Worm (Caenorhabditis elegans) whole organism, L1 larva: ENCODE data around the gene vav-1.

Experiments used
- F16B12.6 ChIP-seq: fragments of 150-350 bp; optimal IDR thresholded peaks from 2 replicates; lab custom pipeline; 2014; ENCODE audit warnings: missing biosample characterization, missing genetic modification characterization
- alr-1 ChIP-seq: fragments of 200-800 bp; sonication (Bioruptor generic); optimal IDR thresholded peaks from 2 replicates; lab custom pipeline; 2018; ENCODE audit warnings: borderline replicate concordance, mild to moderate bottlenecking, missing genetic modification characterization, missing compliant biosample characterization
- blmp-1 ChIP-seq: fragments of 150-350 bp; optimal IDR thresholded peaks from 2 replicates; lab custom pipeline; 2014; ENCODE audit warnings: missing biosample characterization, missing genetic modification characterization
- ceh-8 ChIP-seq: fragments of 200-800 bp; sonication (Bioruptor generic); optimal IDR thresholded peaks from 2 replicates; lab custom pipeline; 2018; ENCODE audit warnings: mild to moderate bottlenecking, missing genetic modification characterization, moderate library complexity, missing compliant biosample characterization
- dsc-1 ChIP-seq: sonication (generic microtip); optimal IDR thresholded peaks from 2 replicates; lab custom pipeline; 2016; ENCODE audit warnings: mild to moderate bottlenecking, missing genetic modification characterization, missing compliant biosample characterization
- elt-3 ChIP-seq, 6 experiments: fragments of 150-350 bp in 1 of 6; sonication (generic microtip); optimal IDR thresholded peaks; 2 replicates each; lab custom pipeline; 2017 to 2018; ENCODE audit warnings: missing biosample characterization in 6 of 6, missing genetic modification characterization in 6 of 6, inconsistent platforms in 1 of 6
- ets-5 ChIP-seq: fragments of 200-800 bp; sonication (Bioruptor generic); IDR thresholded peaks from 2 replicates; pipeline ENCODE4 v1.3.6; 2022; ENCODE audit warnings: missing genetic modification characterization, missing compliant biosample characterization
- fkh-4 ChIP-seq: sonication (generic microtip); optimal IDR thresholded peaks from 2 replicates; lab custom pipeline; 2016; ENCODE audit warnings: missing compliant biosample characterization, missing genetic modification characterization, borderline replicate concordance
- fkh-8 ChIP-seq: sonication (generic microtip); optimal IDR thresholded peaks from 2 replicates; lab custom pipeline; 2016; ENCODE audit warnings: mild to moderate bottlenecking, missing genetic modification characterization, missing compliant biosample characterization
- hlh-17 ChIP-seq: fragments of 200-800 bp; sonication (Bioruptor generic); optimal IDR thresholded peaks from 2 replicates; lab custom pipeline; 2018; ENCODE audit warnings: missing genetic modification characterization, mild to moderate bottlenecking, missing compliant biosample characterization, moderate library complexity, borderline replicate concordance
- lin-14 ChIP-seq: fragments of 200-800 bp; sonication (Bioruptor generic); optimal IDR thresholded peaks from 2 replicates; lab custom pipeline; 2018; ENCODE audit warnings: mild to moderate bottlenecking, missing genetic modification characterization, moderate library complexity, missing compliant biosample characterization
- lin-35 ChIP-seq, 2 experiments: fragments of 150-350 bp; optimal IDR thresholded peaks; 2 replicates each; lab custom pipeline; 2014; ENCODE audit warnings: missing biosample characterization in 2 of 2, missing genetic modification characterization in 2 of 2, missing genetic modification reagents in 2 of 2
- lsy-2 ChIP-seq, 2 experiments: fragments of 150-350 bp; optimal IDR thresholded peaks; 2 replicates each; lab custom pipeline; 2014; ENCODE audit warnings: missing biosample characterization in 2 of 2, missing genetic modification characterization in 2 of 2
- mab-9 ChIP-seq: fragments of 200-800 bp; sonication (Bioruptor generic); IDR thresholded peaks from 2 replicates; pipeline ENCODE4 v1.3.6; 2022; ENCODE audit warnings: missing genetic modification reagents, missing genetic modification characterization, missing compliant biosample characterization
- nhr-19 ChIP-seq: fragments of 200-800 bp; sonication (Bioruptor generic); conservative IDR thresholded peaks from 2 replicates; pipeline ENCODE4 v1.3.6; 2022; ENCODE audit warnings: missing genetic modification characterization, missing compliant biosample characterization
- nhr-20 ChIP-seq: sonication (generic microtip); optimal IDR thresholded peaks from 2 replicates; lab custom pipeline; 2016; ENCODE audit warnings: mild to moderate bottlenecking, missing genetic modification characterization, missing compliant biosample characterization
- nhr-237 ChIP-seq: fragments of 150-350 bp; optimal IDR thresholded peaks from 2 replicates; lab custom pipeline; 2014; ENCODE audit warnings: missing biosample characterization, missing genetic modification characterization
- nhr-28 ChIP-seq: fragments of 150-350 bp; optimal IDR thresholded peaks from 2 replicates; lab custom pipeline; 2014; ENCODE audit warnings: missing biosample characterization, missing genetic modification characterization
- nhr-47 ChIP-seq: sonication (generic microtip); optimal IDR thresholded peaks from 2 replicates; lab custom pipeline; 2016; ENCODE audit warnings: mild to moderate bottlenecking, missing genetic modification characterization, moderate library complexity, missing compliant biosample characterization
- nhr-71 ChIP-seq: sonication (generic microtip); optimal IDR thresholded peaks from 2 replicates; lab custom pipeline; 2016; ENCODE audit warnings: mild to moderate bottlenecking, missing genetic modification characterization, moderate library complexity, missing compliant biosample characterization
- nhr-76 ChIP-seq: sonication (generic microtip); optimal IDR thresholded peaks from 2 replicates; lab custom pipeline; 2017; ENCODE audit warnings: missing biosample characterization, missing genetic modification characterization
- nhr-85 ChIP-seq: sonication (generic microtip); peaks from one replicate; lab custom pipeline; 2016; ENCODE audit warnings: missing genetic modification characterization, inconsistent platforms, missing compliant biosample characterization
- nhr-90 ChIP-seq: sonication (generic microtip); optimal IDR thresholded peaks from 2 replicates; lab custom pipeline; 2016; ENCODE audit warnings: mild to moderate bottlenecking, missing genetic modification characterization, missing compliant biosample characterization; ENCODE audit not compliant: poor library complexity
- pag-3 ChIP-seq: sonication (generic microtip); optimal IDR thresholded peaks from 2 replicates; lab custom pipeline; 2017; ENCODE audit warnings: missing genetic modification characterization, mild to moderate bottlenecking, missing compliant biosample characterization, antibody characterized with exemption, borderline replicate concordance; ENCODE audit not compliant: insufficient read depth
- pax-3 ChIP-seq: fragments of 200-800 bp; sonication (Bioruptor generic); optimal IDR thresholded peaks from 2 replicates; lab custom pipeline; 2018; ENCODE audit warnings: mild to moderate bottlenecking, missing genetic modification characterization, moderate library complexity, missing compliant biosample characterization
- snpc-4 ChIP-seq: fragments of 150-350 bp; optimal IDR thresholded peaks from 2 replicates; lab custom pipeline; 2014; ENCODE audit warnings: missing biosample characterization, missing genetic modification characterization
- snu-23 ChIP-seq: sonication (generic microtip); optimal IDR thresholded peaks from 2 replicates; lab custom pipeline; 2016; ENCODE audit warnings: missing genetic modification characterization, missing compliant biosample characterization
- sox-4 ChIP-seq: sonication (generic microtip); optimal IDR thresholded peaks from 2 replicates; lab custom pipeline; 2016; ENCODE audit warnings: missing genetic modification characterization, missing compliant biosample characterization
- sup-37 ChIP-seq: fragments of 200-800 bp; sonication (Bioruptor generic); optimal IDR thresholded peaks from 2 replicates; lab custom pipeline; 2018; ENCODE audit warnings: mild to moderate bottlenecking, missing genetic modification characterization, missing compliant biosample characterization
- unc-62 ChIP-seq: fragments of 150-350 bp; optimal IDR thresholded peaks from 2 replicates; lab custom pipeline; 2014; ENCODE audit warnings: missing biosample characterization, missing genetic modification reagents, missing genetic modification characterization
- unc-98 ChIP-seq: fragments of 200-800 bp; sonication (Bioruptor generic); IDR thresholded peaks from 2 replicates; pipeline ENCODE4 v1.3.6; 2022; ENCODE audit warnings: missing genetic modification characterization, missing compliant biosample characterization
- ztf-11 ChIP-seq, 2 experiments: sonication (generic microtip); optimal IDR thresholded peaks; 2 replicates each; lab custom pipeline; 2016 to 2017; ENCODE audit warnings: missing genetic modification characterization in 2 of 2, missing biosample characterization in 1 of 2, missing compliant biosample characterization in 1 of 2
- ztf-4 ChIP-seq: fragments of 150-350 bp; optimal IDR thresholded peaks from 2 replicates; lab custom pipeline; 2014; ENCODE audit warnings: missing biosample characterization, missing genetic modification characterization

vav-1 gene

DNA sequence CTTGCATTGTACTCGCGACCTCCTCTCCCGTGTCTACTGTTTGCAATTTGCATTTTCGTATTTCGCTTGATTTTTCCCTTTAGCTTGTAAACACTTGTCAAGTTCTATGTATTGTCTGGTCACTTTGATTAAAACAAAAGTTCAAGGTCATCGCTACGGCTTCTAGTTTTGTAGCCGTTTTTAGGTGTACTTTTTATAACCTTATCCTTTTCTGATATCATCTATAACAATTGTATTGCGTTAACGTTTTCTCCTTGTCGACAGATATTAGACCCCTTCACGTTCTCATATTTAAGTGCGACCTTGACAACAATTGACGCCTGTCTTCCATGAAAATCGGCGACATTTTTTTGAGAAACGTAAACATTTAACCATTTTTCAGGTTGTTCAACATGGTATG is 14.7 kb upstream of the vav-1 start:
- TF ChIP-seq lin-14 (GFP tag; lab: Kevin White, UChicago): peak; percentile 46
- TF ChIP-seq nhr-71 (tag; lab: Kevin White, UChicago): peak; percentile 45
- TF ChIP-seq mab-9 (GFP tag; lab: Robert Waterston, UW): no peak
- peak; percentile 14 for TF ChIP-seq blmp-1 (tag; lab: Kevin White, UChicago)
- TF ChIP-seq nhr-85 (tag; lab: Kevin White, UChicago): peak; percentile 90
- peak; percentile 23 for TF ChIP-seq nhr-20 (tag; lab: Kevin White, UChicago)
- TF ChIP-seq snu-23: peak; percentile 9
- peak in 4 of 6 experiments; percentile 28 to 63 (median 59) for TF ChIP-seq elt-3 (tag; optimal IDR thresholded peaks at IDR 0.05; lab: Kevin White, UChicago)
- TF ChIP-seq nhr-19 (GFP tag; lab: Robert Waterston, UW): 0 out of 2 replicates have a peak, but pooled peaks have one; percentile 19
- no peak for TF ChIP-seq fkh-8
- TF ChIP-seq, all 84 proteins: peak for 8

DNA sequence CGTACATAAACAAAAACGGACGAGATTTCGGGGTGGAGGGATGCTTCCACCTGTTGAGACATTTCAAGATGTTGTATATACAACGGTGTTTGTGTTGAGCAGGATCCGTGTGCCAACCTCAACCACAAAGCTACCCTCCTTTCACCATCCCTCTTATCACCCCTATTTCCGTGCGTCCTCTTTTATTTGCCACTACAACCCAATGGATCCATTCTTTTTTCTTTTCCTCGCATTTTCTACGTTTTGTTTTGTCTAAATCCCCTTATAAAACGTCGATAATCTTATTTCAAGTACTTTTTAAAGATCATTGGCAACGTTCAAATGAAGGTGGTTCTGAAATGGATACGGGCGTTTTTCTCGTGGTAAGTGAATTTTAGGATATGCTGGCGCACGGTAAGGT is 11.3 kb upstream of the vav-1 start, which contains the start of gene gpa-12:
gpa-12 (plus strand) TSS at position 301 of the 400 bp plus-strand sequence.
- TF ChIP-seq nhr-76 (tag; lab: Kevin White, UChicago) (no peak), nhr-20 (tag; lab: Kevin White, UChicago) (no peak), fkh-4 (tag; lab: Kevin White, UChicago) (no peak), snu-23 (no peak), hlh-17 (GFP tag; lab: Kevin White, UChicago) (no peak), unc-62 (GFP tag; lab: Kevin White, UChicago) (no peak), unc-98 (GFP tag; lab: Robert Waterston, UW) (no peak), dsc-1 (no peak)
- TF ChIP-seq, all 84 proteins: peak for 0

DNA sequence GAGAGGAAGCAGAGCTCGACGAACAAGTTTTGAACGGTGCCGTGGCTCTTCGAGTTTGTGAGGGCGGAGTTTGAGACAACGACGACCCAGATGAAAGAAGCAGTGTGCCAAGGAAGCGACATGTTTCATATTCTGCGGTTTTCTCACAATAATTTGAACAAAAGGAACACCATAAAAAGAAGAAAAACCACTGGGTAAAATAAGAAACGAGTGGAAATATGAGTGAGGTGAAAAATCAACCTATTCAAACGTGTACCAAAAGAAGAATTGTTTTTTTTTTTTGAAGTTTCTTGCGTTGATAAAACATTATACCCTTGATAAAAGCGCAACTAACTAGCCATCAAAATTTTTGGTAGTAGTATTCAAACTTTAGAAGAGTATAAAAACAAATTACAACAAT is 10.2 kb upstream of the vav-1 start, which contains the start of gene lgc-4:
lgc-4 (minus strand) TSS at position 101 of the 400 bp plus-strand sequence.
- no peak for TF ChIP-seq ets-5 (GFP tag; lab: Robert Waterston, UW)
- TF ChIP-seq blmp-1 (tag; lab: Kevin White, UChicago): no peak
- no peak for TF ChIP-seq ceh-8
- no peak for TF ChIP-seq nhr-90 (tag; lab: Kevin White, UChicago)
- TF ChIP-seq ztf-4 (tag; lab: Kevin White, UChicago): no peak
- TF ChIP-seq sox-4: no peak
- TF ChIP-seq lsy-2 (tag; optimal IDR thresholded peaks at IDR 0.05; lab: Kevin White, UChicago): no peak
- TF ChIP-seq pax-3 (tag; lab: Kevin White, UChicago): no peak
- TF ChIP-seq fkh-4 (tag; lab: Kevin White, UChicago): no peak
- TF ChIP-seq nhr-237 (tag; lab: Kevin White, UChicago): no peak
- TF ChIP-seq F16B12.6: no peak
- no peak for TF ChIP-seq pag-3 (tag; lab: Kevin White, UChicago)
- TF ChIP-seq lin-35 (GFP tag; optimal IDR thresholded peaks at IDR 0.05; lab: Kevin White, UChicago): no peak
- no peak for TF ChIP-seq nhr-28 (tag; lab: Kevin White, UChicago)
- no peak for TF ChIP-seq snpc-4
- no peak for TF ChIP-seq sup-37 (GFP tag; lab: Kevin White, UChicago)
- no peak for TF ChIP-seq fkh-8
- TF ChIP-seq ztf-11 (tag; optimal IDR thresholded peaks at IDR 0.05; lab: Kevin White, UChicago): no peak
- no peak for TF ChIP-seq nhr-47

DNA sequence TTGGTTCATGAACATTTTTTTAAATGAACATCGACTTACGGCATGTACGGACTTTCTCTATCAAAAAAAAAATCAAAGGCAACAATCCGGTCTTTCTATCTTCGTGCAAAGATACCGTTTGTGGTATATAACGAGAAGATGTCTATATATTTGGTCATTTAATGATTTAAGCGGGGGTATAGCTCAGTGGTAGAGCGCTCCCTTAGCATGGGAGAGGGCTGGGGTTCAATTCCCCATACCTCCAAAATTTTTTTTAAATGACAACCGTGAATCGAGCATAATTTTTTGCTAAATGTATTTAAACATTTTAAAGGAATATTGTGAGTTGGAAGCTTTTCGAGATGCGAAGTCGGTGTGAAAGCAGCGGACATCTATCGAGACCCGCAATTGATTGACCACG is 6.8 kb upstream of the vav-1 start:
- TF ChIP-seq unc-98 (GFP tag; lab: Robert Waterston, UW) (no peak), nhr-90 (tag; lab: Kevin White, UChicago) (peak; percentile 23), lin-35 (GFP tag; optimal IDR thresholded peaks at IDR 0.05; lab: Kevin White, UChicago) (peak in 1 of 2 experiments; percentile 3), alr-1 (no peak)
- TF ChIP-seq, all 84 proteins: peak for 2
